Fruit fly (Drosophila melanogaster): Measurements from ENCODE around the gene CG31668.

- no peak for TF ChIP-seq usp (GFP tag; optimal IDR thresholded peaks at IDR 0.05)
- TF ChIP-seq psq (optimal IDR thresholded peaks at IDR 0.05), result no peak
- TF ChIP-seq CG8478 (optimal IDR thresholded peaks at IDR 0.05), result no peak
- no peak for TF ChIP-seq Dll (optimal IDR thresholded peaks at IDR 0.05)
- no peak for TF ChIP-seq EcR (GFP tag; optimal IDR thresholded peaks at IDR 0.05)
Measured at dm6 chr2L:2190684-2191083, 15.3 kb downstream of the CG31668 start.

All from whole organism.